Fruit fly (Drosophila melanogaster): ENCODE data around the gene sas.

Gene sas

dm6 chr3R:7208331-7208730 lies 45.7 kb downstream of the sas start, which contains the start of gene CG1288:
Gene CG1288, minus strand, starts transcription at chr3R:7208431.
- TF ChIP-seq Dll (optimal IDR thresholded peaks at IDR 0.05) (no peak), CG8478 (optimal IDR thresholded peaks at IDR 0.05) (no peak), psq (optimal IDR thresholded peaks at IDR 0.05) (no peak), pan (optimal IDR thresholded peaks at IDR 0.05) (no peak), usp (GFP tag; optimal IDR thresholded peaks at IDR 0.05) (no peak), EcR (GFP tag; optimal IDR thresholded peaks at IDR 0.05) (no peak)

- TF ChIP-seq EcR (GFP tag; optimal IDR thresholded peaks at IDR 0.05) (no peak), psq (optimal IDR thresholded peaks at IDR 0.05) (no peak), pan (optimal IDR thresholded peaks at IDR 0.05) (no peak), Dll (optimal IDR thresholded peaks at IDR 0.05) (no peak), usp (GFP tag; optimal IDR thresholded peaks at IDR 0.05) (no peak), CG8478 (optimal IDR thresholded peaks at IDR 0.05) (no peak)
Measured at dm6 chr3R:7216924-7217529, 54.4 kb downstream of the sas start, which contains the start of gene CG14606. Gene CG14606, minus strand, starts transcription at chr3R:7217083.

dm6 chr3R:7219605-7220004 lies 57.0 kb downstream of the sas start, which contains the start of gene CG14605:
Gene CG14605, minus strand, starts transcription at chr3R:7219705.
- no peak for TF ChIP-seq pan (optimal IDR thresholded peaks at IDR 0.05)
- TF ChIP-seq CG8478 (optimal IDR thresholded peaks at IDR 0.05) = no peak
- TF ChIP-seq Dll (optimal IDR thresholded peaks at IDR 0.05) = no peak
- TF ChIP-seq EcR (GFP tag; optimal IDR thresholded peaks at IDR 0.05) = no peak
- no peak for TF ChIP-seq usp (GFP tag; optimal IDR thresholded peaks at IDR 0.05)
- no peak for TF ChIP-seq psq (optimal IDR thresholded peaks at IDR 0.05)

- TF ChIP-seq EcR (GFP tag; optimal IDR thresholded peaks at IDR 0.05) = no peak
- no peak for TF ChIP-seq usp (GFP tag; optimal IDR thresholded peaks at IDR 0.05)
- no peak for TF ChIP-seq Dll (optimal IDR thresholded peaks at IDR 0.05)
- TF ChIP-seq psq (optimal IDR thresholded peaks at IDR 0.05) = no peak
- TF ChIP-seq pan (optimal IDR thresholded peaks at IDR 0.05) = no peak
- TF ChIP-seq CG8478 (optimal IDR thresholded peaks at IDR 0.05) = no peak
Measured at dm6 chr3R:7223972-7224464, 61.4 kb downstream of the sas start, which contains the start of gene thw. Gene thw, plus strand, starts transcription at chr3R:7224414.
